Fruit fly (Drosophila melanogaster): ENCODE measurements around the gene CG46280.

CG46280 gene

DNA sequence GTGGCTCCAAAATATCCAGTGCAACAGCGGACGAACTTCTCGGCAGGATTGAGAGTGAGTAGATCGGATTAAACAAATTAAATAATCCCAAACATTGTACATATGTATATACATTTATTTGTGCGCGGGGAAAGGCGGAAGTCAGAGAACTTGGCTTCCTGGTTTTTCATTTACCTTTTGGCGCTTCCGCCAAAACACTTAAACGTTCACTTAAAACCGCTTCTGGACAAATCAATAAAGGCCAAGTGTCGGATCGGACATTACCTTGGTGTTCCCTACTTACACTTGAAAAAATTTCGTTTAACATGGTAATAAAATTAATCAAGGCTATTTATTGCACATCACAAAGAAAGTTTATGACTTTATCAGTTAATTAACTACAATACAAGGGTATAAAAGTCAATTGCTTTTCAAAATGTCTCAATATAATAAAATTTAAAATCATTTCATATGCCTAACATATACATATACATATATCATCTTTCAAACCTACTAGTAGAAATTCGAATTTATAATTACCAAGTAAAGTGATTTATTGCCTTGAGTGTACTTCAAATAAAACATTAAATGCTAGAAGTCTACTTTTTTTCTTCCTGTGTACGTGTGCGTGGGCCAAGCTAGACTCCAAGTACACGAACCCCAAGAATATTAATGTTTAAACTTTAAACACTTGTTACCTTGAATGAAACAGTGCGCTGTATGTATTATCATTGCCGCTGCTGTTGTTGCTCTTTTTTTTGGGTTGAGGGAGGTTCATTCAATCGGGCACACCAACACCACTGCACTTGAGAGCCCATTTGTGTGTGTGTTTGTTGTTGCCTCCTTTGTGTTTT is 48.9 kb downstream of the CG46280 start (continued):
- TF ChIP-seq CG14050 (GFP tag; IDR thresholded peaks at IDR 0.05) (no peak; the same call in 2 of the 3 replicates), Dll (GFP tag; IDR thresholded peaks at IDR 0.05; ENCODE audit: partially characterized antibody) (no peak), CHES-1-like (GFP tag; optimal IDR thresholded peaks at IDR 0.05) (no peak), CG2202 (tag; optimal IDR thresholded peaks at IDR 0.05) (no peak), CG15696 (tag; optimal IDR thresholded peaks at IDR 0.05) (peak; percentile 60), Bgb (GFP tag; IDR thresholded peaks at IDR 0.05; ENCODE audit: partially characterized antibody) (no peak), CG4424 (GFP tag; optimal IDR thresholded peaks at IDR 0.05) (peak; percentile 56), Mes4 (GFP tag; optimal IDR thresholded peaks at IDR 0.05) (no peak), sr (GFP tag; IDR thresholded peaks at IDR 0.05) (no peak; the same call in 2 of the 3 replicates), sima (GFP tag; optimal IDR thresholded peaks at IDR 0.05) (no peak), pzg (GFP tag; optimal IDR thresholded peaks at IDR 0.05) (no peak), H2.0 (GFP tag; IDR thresholded peaks at IDR 0.05) (peak; percentile 57; the same call in 1 of the 2 replicates), Ssrp (tag; optimal IDR thresholded peaks at IDR 0.05) (peak; percentile 50), CG7372 (GFP tag; IDR thresholded peaks at IDR 0.05) (no peak), ac (GFP tag; optimal IDR thresholded peaks at IDR 0.05) (no peak), CG18011 (GFP tag; optimal IDR thresholded peaks at IDR 0.05) (peak; percentile 9), CG10274 (GFP tag; optimal IDR thresholded peaks at IDR 0.05) (peak; percentile 17), sim (GFP tag; IDR thresholded peaks at IDR 0.05) (peak; percentile 53), Jarid2 (GFP tag; optimal IDR thresholded peaks at IDR 0.05) (peak; percentile 50), Fer1 (GFP tag; optimal IDR thresholded peaks at IDR 0.05) (peak; percentile 72), hkb (optimal IDR thresholded peaks at IDR 0.05) (no peak), hkb (GFP tag; IDR thresholded peaks at IDR 0.05) (peak; percentile 74), Scr (GFP tag; IDR thresholded peaks at IDR 0.05; ENCODE audit: partially characterized antibody) (no peak), Adf1 (GFP tag; IDR thresholded peaks at IDR 0.05) (no peak), zen (tag; optimal IDR thresholded peaks at IDR 0.05) (peak; percentile 51), gem (tag; optimal IDR thresholded peaks at IDR 0.05) (peak; percentile 86), hbn (GFP tag; IDR thresholded peaks at IDR 0.05; ENCODE audit: partially characterized antibody) (no peak), CG8478 (optimal IDR thresholded peaks at IDR 0.05) (no peak), CG2129 (GFP tag; IDR thresholded peaks at IDR 0.05; ENCODE audit: partially characterized antibody) (no peak), Atf3 (GFP tag; optimal IDR thresholded peaks at IDR 0.05) (peak; percentile 44), CG13296 (GFP tag; optimal IDR thresholded peaks at IDR 0.05) (peak; percentile 51), ap (GFP tag; IDR thresholded peaks at IDR 0.05) (no peak), CG33557 (GFP tag; optimal IDR thresholded peaks at IDR 0.05) (no peak), sens (GFP tag) (peak; percentile 80), CG43689 (GFP tag; IDR thresholded peaks at IDR 0.05) (no peak), Bteb2 (GFP tag; optimal IDR thresholded peaks at IDR 0.05) (peak; percentile 29), z (GFP tag; IDR thresholded peaks at IDR 0.05) (no peak), stwl (tag; optimal IDR thresholded peaks at IDR 0.05) (no peak), Myb (GFP tag; optimal IDR thresholded peaks at IDR 0.05) (no peak), CG17385 (GFP tag; optimal IDR thresholded peaks at IDR 0.05) (peak; percentile 54), CG18764 (GFP tag; optimal IDR thresholded peaks at IDR 0.05) (peak; percentile 40), CG12744 (GFP tag; optimal IDR thresholded peaks at IDR 0.05) (peak; percentile 34), ro (GFP tag; IDR thresholded peaks at IDR 0.05) (no peak), CG13894 (tag; optimal IDR thresholded peaks at IDR 0.05) (no peak), Abd-B (GFP tag; optimal IDR thresholded peaks at IDR 0.05) (peak; percentile 52), sc (optimal IDR thresholded peaks at IDR 0.05) (no peak), sc (GFP tag; optimal IDR thresholded peaks at IDR 0.05) (no peak), Stat92E (GFP tag; optimal IDR thresholded peaks at IDR 0.05) (no peak), CG10462 (GFP tag; optimal IDR thresholded peaks at IDR 0.05) (peak; percentile 19), Atf-2 (GFP tag; optimal IDR thresholded peaks at IDR 0.05) (peak; percentile 33)

Measured in whole organism, embryonic.